Fruit fly (Drosophila melanogaster): ENCODE data around the gene CG31678.

Gene CG31678

dm6 chr2L:20649891-20650290 lies 25.9 kb downstream of the CG31678 start, which contains the start of gene CG2611 (continued):
- TF ChIP-seq CG8924 (tag; optimal IDR thresholded peaks at IDR 0.05) (no peak), gcm (GFP tag; optimal IDR thresholded peaks at IDR 0.05) (no peak), sna (GFP tag; IDR thresholded peaks at IDR 0.05; ENCODE audit: partially characterized antibody) (no peak), otp (GFP tag; IDR thresholded peaks at IDR 0.05) (no peak), chn (GFP tag; optimal IDR thresholded peaks at IDR 0.05) (peak; percentile 48), CG4854 (GFP tag; optimal IDR thresholded peaks at IDR 0.05) (peak; percentile 21), CG5245 (GFP tag; optimal IDR thresholded peaks at IDR 0.05) (no peak), Oaz (GFP tag; IDR thresholded peaks at IDR 0.05) (no peak), CG30403 (GFP tag; optimal IDR thresholded peaks at IDR 0.05) (peak; percentile 61), zf30C (GFP tag; optimal IDR thresholded peaks at IDR 0.05) (no peak), emc (GFP tag; optimal IDR thresholded peaks at IDR 0.05) (no peak), h (optimal IDR thresholded peaks at IDR 0.05) (no peak), CG9932 (GFP tag; IDR thresholded peaks at IDR 0.05) (peak; percentile 73), hkb (optimal IDR thresholded peaks at IDR 0.05) (no peak), hkb (GFP tag; IDR thresholded peaks at IDR 0.05) (peak; percentile 47), CG8089 (GFP tag; optimal IDR thresholded peaks at IDR 0.05) (peak; percentile 2), slp2 (GFP tag; optimal IDR thresholded peaks at IDR 0.05) (peak; percentile 26), pho (GFP tag; optimal IDR thresholded peaks at IDR 0.05) (peak; percentile 20), CG8359 (GFP tag; optimal IDR thresholded peaks at IDR 0.05; ENCODE audit: borderline replicate concordance) (no peak), C15 (GFP tag; IDR thresholded peaks at IDR 0.05) (no peak), CG34224 (GFP tag; IDR thresholded peaks at IDR 0.05; ENCODE audit: partially characterized antibody) (peak; percentile 28; the same call in 1 of the 3 replicates), CG10959 (GFP tag; IDR thresholded peaks at IDR 0.05) (no peak), nom (GFP tag; optimal IDR thresholded peaks at IDR 0.05) (no peak), CG33557 (GFP tag; optimal IDR thresholded peaks at IDR 0.05) (no peak), Sox100B (GFP tag; optimal IDR thresholded peaks at IDR 0.05) (no peak), trh (GFP tag; optimal IDR thresholded peaks at IDR 0.05) (no peak), Lpt (GFP tag; optimal IDR thresholded peaks at IDR 0.05) (no peak), ken (GFP tag; IDR thresholded peaks at IDR 0.05) (0 out of 3 replicates have a peak, but pooled peaks have one; percentile 38), CG7928 (GFP tag; optimal IDR thresholded peaks at IDR 0.05) (no peak), crol (GFP tag; IDR thresholded peaks at IDR 0.05) (no peak), CG9727 (GFP tag; optimal IDR thresholded peaks at IDR 0.05) (peak; percentile 8), CG11247 (GFP tag; IDR thresholded peaks at IDR 0.05) (peak; percentile 39; the same call in 1 of the 2 replicates), CG42726 (GFP tag; IDR thresholded peaks at IDR 0.05; ENCODE audit: partially characterized antibody) (no peak), ash1 (GFP tag; optimal IDR thresholded peaks at IDR 0.05) (no peak), wor (GFP tag; IDR thresholded peaks at IDR 0.05) (no peak), CG8944 (GFP tag; optimal IDR thresholded peaks at IDR 0.05) (peak; percentile 48), CG6689 (GFP tag; IDR thresholded peaks at IDR 0.05) (peak; percentile 43; the same call in 1 of the 2 replicates), CG17612 (GFP tag; IDR thresholded peaks at IDR 0.05) (no peak), CG17328 (GFP tag; IDR thresholded peaks at IDR 0.05) (peak; percentile 52), mirr (GFP tag; optimal IDR thresholded peaks at IDR 0.05) (no peak), CG7271 (tag; optimal IDR thresholded peaks at IDR 0.05) (no peak), CG7839 (tag; optimal IDR thresholded peaks at IDR 0.05) (no peak), CG2202 (tag; optimal IDR thresholded peaks at IDR 0.05) (no peak), CG10654 (GFP tag; optimal IDR thresholded peaks at IDR 0.05) (peak; percentile 44), Nf-YC (tag; optimal IDR thresholded peaks at IDR 0.05) (no peak), grau (tag; optimal IDR thresholded peaks at IDR 0.05) (peak; percentile 98), CG7786 (GFP tag; optimal IDR thresholded peaks at IDR 0.05) (peak; percentile 56), CG16863 (GFP tag; optimal IDR thresholded peaks at IDR 0.05) (no peak), fd96Cb (tag; optimal IDR thresholded peaks at IDR 0.05) (peak; percentile 8), CG10209 (GFP tag; optimal IDR thresholded peaks at IDR 0.05) (no peak), sd (tag; optimal IDR thresholded peaks at IDR 0.05) (no peak), knrl (GFP tag; IDR thresholded peaks at IDR 0.05; ENCODE audit: partially characterized antibody) (0 out of 3 replicates have a peak, but pooled peaks have one; percentile 34)

Data from whole organism, embryonic.